Fruit fly (Drosophila melanogaster) whole organism, embryonic: ENCODE measurements around the gene CG15322.
A peak's percentile ranks its signal among the peaks of the same experiment; 100 is the strongest.
"Not testable (repeated sequence)": the region's sequence is repeated elsewhere in the genome, so short reads cannot be mapped to it uniquely, and the experiment has no call there.

Source experiments
- Bgb ChIP-seq: fragments of 200-800 bp; sonication (Bioruptor generic); IDR thresholded peaks from 2 replicates; pipeline ENCODE4 v1.3.6; 2022; ENCODE audit warnings: missing biosample characterization, missing genetic modification characterization; ENCODE audit not compliant: partially characterized antibody
- CG13287 ChIP-seq: fragments of 200-800 bp; sonication (Bioruptor generic); IDR thresholded peaks from 2 replicates; pipeline ENCODE4 v1.3.6; 2022; ENCODE audit warnings: missing biosample characterization, missing genetic modification characterization; ENCODE audit not compliant: partially characterized antibody
- CG31388 ChIP-seq: fragments of 200-800 bp; sonication (Bioruptor generic); optimal IDR thresholded peaks from 2 replicates; lab custom pipeline; 2016; ENCODE audit warnings: missing biosample characterization, missing genetic modification characterization
- CG33557 ChIP-seq: fragments of 200-800 bp; sonication (Bioruptor generic); optimal IDR thresholded peaks from 2 replicates; lab custom pipeline; 2019; ENCODE audit warnings: missing biosample characterization, mild to moderate bottlenecking, missing genetic modification characterization, moderate library complexity
- CG3847 ChIP-seq: fragments of 200-800 bp; sonication (Bioruptor generic); IDR thresholded peaks from 2 replicates; pipeline ENCODE4 v1.3.6; 2022; ENCODE audit warnings: missing biosample characterization, missing genetic modification characterization
- CG4282 ChIP-seq: fragments of 200-800 bp; sonication (Bioruptor generic); optimal IDR thresholded peaks from 2 replicates; lab custom pipeline; 2016; ENCODE audit warnings: missing biosample characterization, missing genetic modification characterization
- CG8359 ChIP-seq: fragments of 200-800 bp; sonication (Bioruptor generic); optimal IDR thresholded peaks from 2 replicates; lab custom pipeline; 2017; ENCODE audit warnings: missing biosample characterization, mild to moderate bottlenecking, missing genetic modification characterization, borderline replicate concordance
- HHEX ChIP-seq: fragments of 200-800 bp; sonication (Bioruptor generic); optimal IDR thresholded peaks from 3 replicates; lab custom pipeline; 2017; ENCODE audit warnings: missing biosample characterization, mild to moderate bottlenecking, missing genetic modification characterization, missing genetic modification reagents
- Trl ChIP-seq, 3 experiments: fragments of >200 bp in 2 of 3; fragments of 200-800 bp in 1 of 3; sonication (Bioruptor generic) in 1 of 3; optimal IDR thresholded peaks; 2 replicates in 1 of 3; 3 replicates in 2 of 3; lab custom pipeline; 2016 to 2017; ENCODE audit warnings: missing biosample characterization in 1 of 3, missing genetic modification characterization in 1 of 3
- eve ChIP-seq, 2 experiments: fragments of >200 bp; optimal IDR thresholded peaks; 2 replicates each; lab custom pipeline; 2017; ENCODE audit warnings: missing biosample characterization in 2 of 2, missing genetic modification characterization in 2 of 2
- fd96Cb ChIP-seq: fragments of 200-800 bp; sonication (Bioruptor generic); optimal IDR thresholded peaks from 2 replicates; lab custom pipeline; 2018; ENCODE audit warnings: missing biosample characterization, mild to moderate bottlenecking, missing genetic modification characterization, moderate library complexity
- grau ChIP-seq: fragments of 200-800 bp; optimal IDR thresholded peaks from 3 replicates; lab custom pipeline; 2019; ENCODE audit warnings: missing biosample characterization, mild to moderate bottlenecking, missing genetic modification characterization, moderate library complexity
- mam ChIP-seq: fragments of 200-800 bp; sonication (Bioruptor generic); optimal IDR thresholded peaks from 3 replicates; lab custom pipeline; 2016; ENCODE audit warnings: missing biosample characterization, missing genetic modification characterization
- wek ChIP-seq: fragments of 200-800 bp; sonication (Bioruptor generic); optimal IDR thresholded peaks from 3 replicates; lab custom pipeline; 2018; ENCODE audit warnings: missing biosample characterization, mild to moderate bottlenecking, missing genetic modification characterization, moderate library complexity

CG15322 gene

DNA sequence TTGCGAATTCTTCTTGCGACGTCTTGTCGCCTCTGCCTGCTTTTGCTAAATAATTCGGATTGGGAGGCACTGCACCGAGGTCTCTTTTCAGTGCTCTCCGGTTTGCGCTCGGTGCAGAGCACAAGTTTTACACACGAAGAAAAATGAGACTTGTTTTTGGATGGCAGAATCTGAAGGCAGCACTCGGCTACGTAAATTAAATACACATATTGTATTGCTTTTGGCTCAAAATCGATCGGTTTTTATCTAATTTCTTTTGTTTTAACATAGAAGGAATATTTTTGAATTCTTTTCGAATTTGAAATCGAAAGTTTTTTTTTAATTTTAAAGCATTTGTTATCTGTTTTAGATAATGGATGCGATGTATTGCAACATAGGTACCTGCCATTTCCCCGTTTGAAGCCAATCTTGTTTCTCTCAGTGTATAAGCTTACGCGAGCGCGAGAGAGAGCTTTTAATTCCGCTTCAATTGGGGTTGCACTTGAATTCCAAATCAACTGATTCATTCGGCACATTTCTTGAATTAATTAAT, 40.2 kb downstream of the CG15322 start, which contains the start of gene AnxB10 (continued):
- no peak for TF ChIP-seq CG4282 (GFP tag; lab: Kevin White, UChicago)
- TF ChIP-seq grau (tag; lab: Kevin White, UChicago) = peak; percentile 49
- no peak for TF ChIP-seq CG3847 (GFP tag; lab: Robert Waterston, UW)
- peak; percentile 56 for TF ChIP-seq mam (GFP tag; lab: Kevin White, UChicago)
- TF ChIP-seq HHEX (GFP tag; lab: Kevin White, UChicago) = peak; percentile 68
- TF ChIP-seq wek (GFP tag; lab: Kevin White, UChicago) = no peak
- no peak for TF ChIP-seq CG8359 (GFP tag; lab: Kevin White, UChicago)
- no peak for TF ChIP-seq eve (GFP tag; optimal IDR thresholded peaks at IDR 0.05; lab: Kevin White, UChicago)

DNA sequence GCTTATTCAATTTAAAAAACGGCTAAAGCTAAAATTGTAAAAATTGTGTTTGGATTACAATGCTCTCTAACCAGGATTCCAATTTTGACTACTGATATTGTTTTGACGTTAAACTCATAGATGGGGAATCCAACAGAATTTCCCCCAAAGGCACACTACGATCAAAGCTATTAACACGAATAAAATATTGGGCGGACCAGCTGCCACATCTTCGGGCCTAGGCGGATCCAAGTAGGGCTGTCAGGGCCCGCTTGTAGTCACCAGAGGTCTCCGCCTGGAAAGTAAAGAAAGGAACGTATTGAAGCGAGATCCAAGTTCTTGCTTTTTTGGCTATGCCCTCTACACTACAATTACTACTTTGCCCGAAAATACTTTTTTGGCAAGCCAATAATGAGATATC, 45.2 kb downstream of the CG15322 start, which contains the start of gene Sdic1:
TSS of gene Sdic1 (minus strand) at position 101 of the 400 bp plus-strand sequence.
- TF ChIP-seq CG13287; CG31388 (GFP tag; lab: Kevin White, UChicago); Bgb (GFP tag; lab: Robert Waterston, UW): not testable (repeated sequence)

DNA sequence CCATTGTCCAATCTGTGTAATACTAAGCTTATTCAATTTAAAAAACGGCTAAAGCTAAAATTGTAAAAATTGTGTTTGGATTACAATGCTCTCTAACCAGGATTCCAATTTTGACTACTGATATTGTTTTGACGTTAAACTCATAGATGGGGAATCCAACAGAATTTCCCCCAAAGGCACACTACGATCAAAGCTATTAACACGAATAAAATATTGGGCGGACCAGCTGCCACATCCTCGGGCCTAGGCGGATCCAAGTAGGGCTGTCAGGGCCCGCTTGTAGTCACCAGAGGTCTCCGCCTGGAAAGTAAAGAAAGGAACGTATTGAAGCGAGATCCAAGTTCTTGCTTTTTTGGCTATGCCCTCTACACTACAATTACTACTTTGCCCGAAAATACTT, 53.0 kb downstream of the CG15322 start, which contains the start of gene Sdic2:
TSS of gene Sdic2 (minus strand) at position 101 of the 400 bp plus-strand sequence.
- TF ChIP-seq CG33557 (GFP tag; lab: Kevin White, UChicago); fd96Cb (tag; lab: Kevin White, UChicago); Trl (optimal IDR thresholded peaks at IDR 0.05; lab: Kevin White, UChicago); Trl (GFP tag; optimal IDR thresholded peaks at IDR 0.05; lab: Kevin White, UChicago): not testable (repeated sequence)
